Fruit fly (Drosophila melanogaster) whole organism, embryonic: Measurements from ENCODE around the gene Slimp.

Experiments
- ATbp ChIP-seq: fragments of 200-800 bp; sonication (Bioruptor generic); optimal IDR thresholded peaks from 2 replicates; lab custom pipeline; 2017; ENCODE audit warnings: missing biosample characterization, mild to moderate bottlenecking, missing genetic modification characterization, missing genetic modification reagents
- Aef1 ChIP-seq: fragments of 200-800 bp; sonication (Bioruptor generic); IDR thresholded peaks from 3 replicates; pipeline ENCODE4 v1.3.6; 2022; ENCODE audit warnings: missing biosample characterization, missing genetic modification characterization
- Atf3 ChIP-seq: fragments of 200-800 bp; sonication (Bioruptor generic); optimal IDR thresholded peaks from 3 replicates; lab custom pipeline; 2016; ENCODE audit warnings: missing biosample characterization, missing genetic modification characterization
- Bdp1 ChIP-seq: fragments of 200-800 bp; sonication (Bioruptor generic); optimal IDR thresholded peaks from 3 replicates; lab custom pipeline; 2016; ENCODE audit warnings: missing biosample characterization, missing genetic modification characterization
- Bteb2 ChIP-seq: fragments of 200-800 bp; sonication (Bioruptor generic); optimal IDR thresholded peaks from 2 replicates; lab custom pipeline; 2016; ENCODE audit warnings: missing biosample characterization, missing genetic modification characterization
- CG10543 ChIP-seq: fragments of 200-800 bp; sonication (Bioruptor generic); optimal IDR thresholded peaks from 3 replicates; lab custom pipeline; 2017; ENCODE audit warnings: missing biosample characterization, mild to moderate bottlenecking, missing genetic modification characterization, moderate library complexity
- CG10565 ChIP-seq: fragments of 200-800 bp; sonication (Bioruptor generic); optimal IDR thresholded peaks from 3 replicates; lab custom pipeline; 2016; ENCODE audit warnings: missing biosample characterization, mild to moderate bottlenecking, missing genetic modification characterization
- CG10959 ChIP-seq: fragments of 200-800 bp; sonication (Bioruptor generic); IDR thresholded peaks from 2 replicates; pipeline ENCODE4 v1.3.6; 2022; ENCODE audit warnings: missing biosample characterization, missing genetic modification characterization
- CG13123 ChIP-seq: fragments of 200-800 bp; sonication (Bioruptor generic); optimal IDR thresholded peaks from 2 replicates; lab custom pipeline; 2016; ENCODE audit warnings: missing biosample characterization, missing genetic modification characterization
- CG13296 ChIP-seq: fragments of 200-800 bp; sonication (Bioruptor generic); optimal IDR thresholded peaks from 3 replicates; lab custom pipeline; 2018; ENCODE audit warnings: missing biosample characterization, mild to moderate bottlenecking, missing genetic modification characterization
- CG13424 ChIP-seq: fragments of 200-800 bp; sonication (Bioruptor generic); optimal IDR thresholded peaks from 2 replicates; lab custom pipeline; 2019; ENCODE audit warnings: missing biosample characterization, mild to moderate bottlenecking, missing genetic modification characterization, moderate library complexity
- CG15073 ChIP-seq: fragments of 200-800 bp; sonication (Bioruptor generic); optimal IDR thresholded peaks from 2 replicates; lab custom pipeline; 2016; ENCODE audit warnings: missing biosample characterization, missing genetic modification characterization
- CG15601 ChIP-seq: fragments of 200-800 bp; sonication (Bioruptor generic); optimal IDR thresholded peaks from 3 replicates; lab custom pipeline; 2019; ENCODE audit warnings: missing biosample characterization, mild to moderate bottlenecking, missing genetic modification characterization, moderate library complexity
- CG17359 ChIP-seq: fragments of 200-800 bp; sonication (Bioruptor generic); optimal IDR thresholded peaks from 3 replicates; lab custom pipeline; 2018; ENCODE audit warnings: missing biosample characterization, mild to moderate bottlenecking, missing genetic modification characterization, moderate library complexity
- CG18619 ChIP-seq: fragments of 200-800 bp; sonication (Bioruptor generic); optimal IDR thresholded peaks from 3 replicates; lab custom pipeline; 2017; ENCODE audit warnings: missing biosample characterization, mild to moderate bottlenecking, missing genetic modification characterization
- CG34376 ChIP-seq: fragments of 200-800 bp; sonication (Bioruptor generic); optimal IDR thresholded peaks from 2 replicates; lab custom pipeline; 2018; ENCODE audit warnings: missing biosample characterization, mild to moderate bottlenecking, missing genetic modification characterization
- CG3726 ChIP-seq: fragments of 200-800 bp; sonication (Bioruptor generic); IDR thresholded peaks from 3 replicates; pipeline ENCODE4, ENCODE4 v1.3.6; 2022; ENCODE audit warnings: missing biosample characterization, missing genetic modification characterization
- CG4328 ChIP-seq: fragments of 200-800 bp; sonication (Bioruptor generic); optimal IDR thresholded peaks from 3 replicates; lab custom pipeline; 2017; ENCODE audit warnings: missing biosample characterization, missing genetic modification reagents, missing genetic modification characterization
- CG4707 ChIP-seq: fragments of 200-800 bp; sonication (Bioruptor generic); optimal IDR thresholded peaks from 2 replicates; lab custom pipeline; 2018; ENCODE audit warnings: missing biosample characterization, mild to moderate bottlenecking, missing genetic modification characterization, moderate library complexity
- CG6689 ChIP-seq: fragments of 200-800 bp; sonication (Bioruptor generic); IDR thresholded peaks from 2 replicates; pipeline ENCODE4 v1.3.6; 2022; ENCODE audit warnings: missing biosample characterization, missing genetic modification characterization
- CG7786 ChIP-seq: fragments of 200-800 bp; sonication (Bioruptor generic); optimal IDR thresholded peaks from 2 replicates; lab custom pipeline; 2016; ENCODE audit warnings: missing biosample characterization, missing genetic modification characterization
- CG8281 ChIP-seq: fragments of 200-800 bp; sonication (Bioruptor generic); optimal IDR thresholded peaks from 2 replicates; lab custom pipeline; 2018; ENCODE audit warnings: missing biosample characterization, mild to moderate bottlenecking, missing genetic modification characterization, moderate library complexity
- CG8290 ChIP-seq, 3 experiments: fragments of 200-800 bp; sonication (Bioruptor generic); optimal IDR thresholded peaks; 2 replicates each; lab custom pipeline; 2016 to 2019; ENCODE audit warnings: missing biosample characterization in 3 of 3, missing genetic modification characterization in 3 of 3, mild to moderate bottlenecking in 2 of 3, moderate library complexity in 1 of 3
- CG9797 ChIP-seq: fragments of 200-800 bp; sonication (Bioruptor generic); optimal IDR thresholded peaks from 3 replicates; lab custom pipeline; 2018; ENCODE audit warnings: missing biosample characterization, mild to moderate bottlenecking, missing genetic modification characterization
- Dbx ChIP-seq: fragments of 200-800 bp; sonication (Bioruptor generic); IDR thresholded peaks from 3 replicates; pipeline ENCODE4 v1.3.6; 2022; ENCODE audit warnings: missing biosample characterization, missing genetic modification characterization
- Dref ChIP-seq: fragments of 200-800 bp; sonication (Bioruptor generic); IDR thresholded peaks from 2 replicates; pipeline ENCODE4 v1.3.6; 2022; ENCODE audit warnings: missing biosample characterization, missing genetic modification characterization
- Fer1 ChIP-seq: fragments of 200-800 bp; sonication (Bioruptor generic); optimal IDR thresholded peaks from 2 replicates; lab custom pipeline; 2017; ENCODE audit warnings: missing biosample characterization, mild to moderate bottlenecking, missing genetic modification characterization
- HmgZ ChIP-seq: fragments of 200-800 bp; sonication (Bioruptor generic); optimal IDR thresholded peaks from 2 replicates; lab custom pipeline; 2018; ENCODE audit warnings: missing biosample characterization, mild to moderate bottlenecking, missing genetic modification characterization
- MBD-R2 ChIP-seq: fragments of 200-800 bp; sonication (Bioruptor generic); IDR thresholded peaks from 2 replicates; pipeline ENCODE4 v1.3.6; 2022; ENCODE audit warnings: missing biosample characterization, missing genetic modification characterization
- Mad ChIP-seq: fragments of 200-800 bp; sonication (Bioruptor generic); optimal IDR thresholded peaks from 2 replicates; lab custom pipeline; 2016; ENCODE audit warnings: missing biosample characterization, missing genetic modification characterization
- Mes4 ChIP-seq: fragments of 200-800 bp; sonication (Bioruptor generic); optimal IDR thresholded peaks from 2 replicates; lab custom pipeline; 2016; ENCODE audit warnings: missing biosample characterization, missing genetic modification characterization
- Opbp ChIP-seq: fragments of 200-800 bp; sonication (Bioruptor generic); IDR thresholded peaks from 3 replicates; pipeline ENCODE4 v1.3.6; 2022; ENCODE audit warnings: missing biosample characterization, missing genetic modification characterization; ENCODE audit not compliant: partially characterized antibody
- PHDP ChIP-seq: fragments of 200-800 bp; sonication (Bioruptor generic); optimal IDR thresholded peaks from 3 replicates; lab custom pipeline; 2018; ENCODE audit warnings: missing biosample characterization, mild to moderate bottlenecking, missing genetic modification characterization, moderate library complexity
- Rfx ChIP-seq: fragments of 200-800 bp; sonication (Bioruptor generic); IDR thresholded peaks from 2 replicates; pipeline ENCODE4 v1.3.6; 2022; ENCODE audit warnings: missing biosample characterization, missing genetic modification characterization
- Xrp1 ChIP-seq: fragments of 200-800 bp; sonication (Bioruptor generic); IDR thresholded peaks from 2 replicates; pipeline ENCODE4 v1.3.6; 2022; ENCODE audit warnings: missing biosample characterization, missing genetic modification characterization
- btn ChIP-seq: fragments of 200-800 bp; sonication (Bioruptor generic); optimal IDR thresholded peaks from 2 replicates; lab custom pipeline; 2016; ENCODE audit warnings: missing biosample characterization, missing genetic modification characterization
- chinmo ChIP-seq: fragments of 200-800 bp; sonication (Bioruptor generic); IDR thresholded peaks from 4 replicates; pipeline ENCODE4 v1.3.6; 2022; ENCODE audit warnings: missing biosample characterization, missing genetic modification characterization; ENCODE audit not compliant: partially characterized antibody
- crc ChIP-seq: fragments of 200-800 bp; sonication (Bioruptor generic); optimal IDR thresholded peaks from 2 replicates; lab custom pipeline; 2016; ENCODE audit warnings: missing biosample characterization, missing genetic modification characterization
- cwo ChIP-seq: fragments of 200-800 bp; sonication (Bioruptor generic); optimal IDR thresholded peaks from 3 replicates; lab custom pipeline; 2017; ENCODE audit warnings: missing biosample characterization, missing genetic modification characterization, mild to moderate bottlenecking, moderate library complexity, missing genetic modification reagents
- dan ChIP-seq: fragments of 200-800 bp; sonication (Bioruptor generic); IDR thresholded peaks from 2 replicates; pipeline ENCODE4 v1.3.6; 2022; ENCODE audit warnings: missing biosample characterization, missing genetic modification characterization
- dati ChIP-seq: fragments of 200-800 bp; sonication (Bioruptor generic); IDR thresholded peaks from 2 replicates; pipeline ENCODE4 v1.3.6; 2022; ENCODE audit warnings: missing biosample characterization, missing genetic modification characterization
- dysf ChIP-seq: fragments of 200-800 bp; sonication (Bioruptor generic); IDR thresholded peaks from 3 replicates; pipeline ENCODE4 v1.3.6; 2022; ENCODE audit warnings: missing biosample characterization, missing genetic modification characterization
- ftz-f1 ChIP-seq: fragments of 200-800 bp; sonication (Bioruptor generic); optimal IDR thresholded peaks from 2 replicates; lab custom pipeline; 2016; ENCODE audit warnings: missing biosample characterization, missing genetic modification characterization
- gro ChIP-seq: fragments of 200-800 bp; sonication (Bioruptor generic); optimal IDR thresholded peaks from 2 replicates; lab custom pipeline; 2016; ENCODE audit warnings: missing biosample characterization, missing genetic modification characterization
- insv ChIP-seq, 2 experiments: fragments of 200-800 bp; sonication (Bioruptor generic); optimal IDR thresholded peaks; 3 replicates each; lab custom pipeline; 2016 to 2018; ENCODE audit warnings: missing biosample characterization in 2 of 2, missing genetic modification characterization in 2 of 2
- nerfin-2 ChIP-seq: fragments of 200-800 bp; sonication (Bioruptor generic); IDR thresholded peaks from 2 replicates; pipeline ENCODE4 v1.3.6; 2022; ENCODE audit warnings: missing biosample characterization, missing genetic modification characterization; ENCODE audit not compliant: partially characterized antibody
- scrt ChIP-seq: fragments of 200-800 bp; sonication (Bioruptor generic); optimal IDR thresholded peaks from 2 replicates; lab custom pipeline; 2018; ENCODE audit warnings: missing biosample characterization, mild to moderate bottlenecking, missing genetic modification characterization, moderate library complexity
- sens ChIP-seq: fragments of 200-800 bp; sonication (Bioruptor generic); peaks from one replicate; lab custom pipeline; 2016; ENCODE audit warnings: missing biosample characterization, missing genetic modification characterization
- shn ChIP-seq: fragments of 200-800 bp; sonication (Bioruptor generic); optimal IDR thresholded peaks from 3 replicates; lab custom pipeline; 2016; ENCODE audit warnings: missing biosample characterization, missing genetic modification characterization
- twi ChIP-seq: fragments of 200-800 bp; optimal IDR thresholded peaks from 2 replicates; lab custom pipeline; 2019; ENCODE audit warnings: missing biosample characterization, mild to moderate bottlenecking, missing genetic modification characterization, moderate library complexity
- unc-4 ChIP-seq: fragments of 200-800 bp; sonication (Bioruptor generic); IDR thresholded peaks from 2 replicates; pipeline ENCODE4 v1.3.6; 2022; ENCODE audit warnings: missing biosample characterization, missing genetic modification characterization; ENCODE audit not compliant: partially characterized antibody

Gene Slimp

DNA sequence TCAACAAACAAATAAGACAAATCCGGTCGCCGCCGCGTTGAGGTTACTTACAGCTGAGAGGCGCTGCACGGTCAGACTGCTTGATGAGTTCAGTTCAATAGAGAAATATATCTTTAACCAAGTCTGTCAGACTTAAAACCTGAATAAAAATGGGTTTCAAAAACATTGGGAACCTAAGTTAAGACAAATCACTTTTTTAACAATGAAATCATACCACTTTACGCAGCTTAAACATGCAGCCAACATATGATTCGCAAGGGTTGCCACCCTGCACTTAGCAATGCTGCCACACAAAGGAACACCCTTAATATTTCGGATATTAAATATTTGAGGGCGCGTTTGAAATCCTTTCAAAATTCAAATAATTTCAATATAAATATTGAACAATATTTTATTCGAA, 39.9 kb upstream of the Slimp start, which contains the start of gene CG5515 (continued):
- TF ChIP-seq Rfx (GFP tag; lab: Robert Waterston, UW) (peak; percentile 86), CG7786 (GFP tag; lab: Kevin White, UChicago) (peak; percentile 80), Aef1 (GFP tag; lab: Robert Waterston, UW) (peak; percentile 73), HmgZ (peak; percentile 82), cwo (GFP tag; lab: Kevin White, UChicago) (no peak), nerfin-2 (GFP tag; lab: Robert Waterston, UW) (peak; percentile 88), btn (no peak), ATbp (GFP tag; lab: Kevin White, UChicago) (no peak), CG4328 (GFP tag; lab: Kevin White, UChicago) (no peak), CG10959 (peak; percentile 61), chinmo (GFP tag; lab: Robert Waterston, UW) (0 out of 4 replicates have a peak, but pooled peaks have one; percentile 30), Opbp (GFP tag; lab: Robert Waterston, UW) (peak; percentile 69), CG8290 (GFP tag; optimal IDR thresholded peaks at IDR 0.05; lab: Kevin White, UChicago) (no peak), CG8290 (tag; optimal IDR thresholded peaks at IDR 0.05; lab: Kevin White, UChicago) (no peak), CG4707 (GFP tag; lab: Kevin White, UChicago) (no peak), dati (no peak), CG3726 (GFP tag; lab: Robert Waterston, UW) (peak; percentile 10; the same call in 1 of the 3 replicates), CG15601 (peak; percentile 76), Fer1 (peak; percentile 54), CG6689 (GFP tag; lab: Robert Waterston, UW) (peak; percentile 79), Atf3 (GFP tag; lab: Kevin White, UChicago) (peak; percentile 70), dan (GFP tag; lab: Robert Waterston, UW) (no peak), gro (GFP tag; lab: Kevin White, UChicago) (peak; percentile 73), Mes4 (peak; percentile 76), scrt (no peak), PHDP (tag; lab: Kevin White, UChicago) (peak; percentile 86), CG10565 (GFP tag; lab: Kevin White, UChicago) (no peak), Bdp1 (GFP tag; lab: Kevin White, UChicago) (peak; percentile 76), CG17359 (tag; lab: Kevin White, UChicago) (peak; percentile 50), CG18619 (peak; percentile 65), dysf (GFP tag; lab: Robert Waterston, UW) (peak; percentile 92), MBD-R2 (GFP tag; lab: Robert Waterston, UW) (peak; percentile 88), ftz-f1 (GFP tag; lab: Kevin White, UChicago) (no peak), insv (GFP tag; optimal IDR thresholded peaks at IDR 0.05; lab: Kevin White, UChicago) (no peak), Dbx (GFP tag; lab: Robert Waterston, UW) (peak; percentile 89), CG13123 (peak; percentile 56), unc-4 (peak; percentile 58), sens (peak; percentile 96), CG13296 (GFP tag; lab: Kevin White, UChicago) (peak; percentile 25), CG10543 (GFP tag; lab: Kevin White, UChicago) (peak; percentile 54), Mad (GFP tag; lab: Kevin White, UChicago) (peak; percentile 81), CG13424 (peak; percentile 95), twi (tag; lab: Kevin White, UChicago) (peak; percentile 41), Dref (GFP tag; lab: Robert Waterston, UW) (0 out of 2 replicates have a peak, but pooled peaks have one; percentile 31), Bteb2 (GFP tag; lab: Kevin White, UChicago) (peak; percentile 84), CG34376 (GFP tag; lab: Kevin White, UChicago) (no peak), shn (GFP tag; lab: Kevin White, UChicago) (peak; percentile 89), Xrp1 (GFP tag; lab: Robert Waterston, UW) (peak; percentile 87), CG9797 (peak; percentile 46), CG15073 (GFP tag; lab: Kevin White, UChicago) (no peak), crc (GFP tag; lab: Kevin White, UChicago) (no peak), CG8281 (no peak)
